ENCODE assay signal across 2 fruit fly cellular contexts in genomic region chr3R:15803502-15804461, dm6.
TF ChIP-seq lines count a peak whose summit lies in the region.

alpha-Man-IIb (plus strand) TSS chr3R:15804248.

TF ChIP-seq in whole organism, embryonic, 481 proteins besides CTCF, POLR2A, EP300 and RAD21 (continued from another document and continues in another):
- TF ChIP-seq CG30431 (GFP tag; optimal IDR thresholded peaks at IDR 0.05; lab: Kevin White, UChicago) (no peak), stwl (tag; optimal IDR thresholded peaks at IDR 0.05; lab: Kevin White, UChicago) (no peak), CG1529 (GFP tag; optimal IDR thresholded peaks at IDR 0.05; lab: Kevin White, UChicago) (no peak), bsh (GFP tag; optimal IDR thresholded peaks at IDR 0.05; lab: Kevin White, UChicago) (peak; percentile 4 to 33), Doc2 (GFP tag; IDR thresholded peaks at IDR 0.05; lab: Robert Waterston, UW) (no peak), CG15011 (GFP tag; optimal IDR thresholded peaks at IDR 0.05; lab: Kevin White, UChicago) (no peak), peb (GFP tag; IDR thresholded peaks at IDR 0.05; lab: Robert Waterston, UW) (no peak), ftz-f1 (GFP tag; optimal IDR thresholded peaks at IDR 0.05; lab: Kevin White, UChicago) (peak; percentile 2), insv (GFP tag; optimal IDR thresholded peaks at IDR 0.05; lab: Kevin White, UChicago) (peak in 1 of 2 experiments; percentile 5), Hr51 (GFP tag; optimal IDR thresholded peaks at IDR 0.05; lab: Kevin White, UChicago) (peak in 1 of 2 experiments; percentile 52), kah (GFP tag; optimal IDR thresholded peaks at IDR 0.05; lab: Kevin White, UChicago) (no peak), CG17612 (GFP tag; IDR thresholded peaks at IDR 0.05; lab: Robert Waterston, UW) (no peak), klu (GFP tag; IDR thresholded peaks at IDR 0.05; lab: Robert Waterston, UW) (no peak), CG31365 (tag; optimal IDR thresholded peaks at IDR 0.05; lab: Kevin White, UChicago) (no peak), MESR4 (GFP tag; optimal IDR thresholded peaks at IDR 0.05; lab: Kevin White, UChicago) (peak; percentile 27), chif (GFP tag; optimal IDR thresholded peaks at IDR 0.05; lab: Kevin White, UChicago) (no peak), BEAF-32 (GFP tag; optimal IDR thresholded peaks at IDR 0.05; lab: Kevin White, UChicago) (peak; percentile 80), Bdp1 (GFP tag; optimal IDR thresholded peaks at IDR 0.05; lab: Kevin White, UChicago) (no peak), CG15073 (GFP tag; optimal IDR thresholded peaks at IDR 0.05; lab: Kevin White, UChicago) (no peak), CG11398 (GFP tag; optimal IDR thresholded peaks at IDR 0.05; lab: Kevin White, UChicago) (no peak), sd (tag; optimal IDR thresholded peaks at IDR 0.05; lab: Kevin White, UChicago) (no peak), seq (GFP tag; IDR thresholded peaks at IDR 0.05; lab: Robert Waterston, UW) (no peak), maf-S (GFP tag; optimal IDR thresholded peaks at IDR 0.05; lab: Kevin White, UChicago) (no peak), Max (GFP tag; optimal IDR thresholded peaks at IDR 0.05; lab: Kevin White, UChicago) (peak; percentile 40), gsb-n (tag; optimal IDR thresholded peaks at IDR 0.05; lab: Kevin White, UChicago) (peak; percentile 55), CG18476 (GFP tag; optimal IDR thresholded peaks at IDR 0.05; lab: Kevin White, UChicago) (peak; percentile 4), CG4360 (GFP tag; IDR thresholded peaks at IDR 0.05; lab: Robert Waterston, UW) (no peak), ci (GFP tag; IDR thresholded peaks at IDR 0.05; lab: Robert Waterston, UW) (no peak; the same call in 1 of the 3 replicates), bab2 (GFP tag; optimal IDR thresholded peaks at IDR 0.05; lab: Kevin White, UChicago) (no peak), Optix (GFP tag; IDR thresholded peaks at IDR 0.05; lab: Robert Waterston, UW) (no peak), CG18599 (GFP tag; optimal IDR thresholded peaks at IDR 0.05; lab: Kevin White, UChicago) (no peak), C15 (GFP tag; IDR thresholded peaks at IDR 0.05; lab: Robert Waterston, UW) (no peak), croc (GFP tag; conservative IDR thresholded peaks at IDR 0.05; lab: Robert Waterston, UW) (no peak), grn (GFP tag; optimal IDR thresholded peaks at IDR 0.05; lab: Kevin White, UChicago) (no peak), Mrtf (GFP tag; IDR thresholded peaks at IDR 0.05; lab: Robert Waterston, UW) (peak; percentile 39; the same call in 1 of the 3 replicates), CG9797 (GFP tag; optimal IDR thresholded peaks at IDR 0.05; lab: Kevin White, UChicago) (peak; percentile 81), sens-2 (GFP tag; IDR thresholded peaks at IDR 0.05; lab: Robert Waterston, UW) (no peak), CG10209 (GFP tag; optimal IDR thresholded peaks at IDR 0.05; lab: Kevin White, UChicago) (peak; percentile 5), ranshi (GFP tag; IDR thresholded peaks at IDR 0.05; lab: Robert Waterston, UW) (no peak), CrebB (tag; optimal IDR thresholded peaks at IDR 0.05; lab: Kevin White, UChicago) (peak; percentile 19), CG7271 (tag; optimal IDR thresholded peaks at IDR 0.05; lab: Kevin White, UChicago) (no peak), NfI (GFP tag; optimal IDR thresholded peaks at IDR 0.05; lab: Kevin White, UChicago) (no peak), CkIIα-i1 (GFP tag; IDR thresholded peaks at IDR 0.05; lab: Robert Waterston, UW) (no peak), run (tag; optimal IDR thresholded peaks at IDR 0.05; lab: Kevin White, UChicago) (no peak), chinmo (GFP tag; IDR thresholded peaks at IDR 0.05; lab: Robert Waterston, UW; ENCODE audit: partially characterized antibody) (0 out of 4 replicates have a peak, but pooled peaks have one; percentile 39), CG14667 (GFP tag; IDR thresholded peaks at IDR 0.05; lab: Robert Waterston, UW) (no peak), Stat92E (GFP tag; optimal IDR thresholded peaks at IDR 0.05; lab: Kevin White, UChicago) (no peak), CG7786 (GFP tag; optimal IDR thresholded peaks at IDR 0.05; lab: Kevin White, UChicago) (no peak), Dll (GFP tag; IDR thresholded peaks at IDR 0.05; lab: Robert Waterston, UW; ENCODE audit: partially characterized antibody) (peak; percentile 92), disco-r (GFP tag; optimal IDR thresholded peaks at IDR 0.05; lab: Kevin White, UChicago) (no peak), CG17568 (GFP tag; optimal IDR thresholded peaks at IDR 0.05; lab: Kevin White, UChicago) (no peak), Dbx (GFP tag; IDR thresholded peaks at IDR 0.05; lab: Robert Waterston, UW) (peak; percentile 46; the same call in 1 of the 3 replicates), Ssrp (tag; optimal IDR thresholded peaks at IDR 0.05; lab: Kevin White, UChicago) (no peak), otp (GFP tag; IDR thresholded peaks at IDR 0.05; lab: Robert Waterston, UW) (peak; percentile 51; the same call in 1 of the 3 replicates), CG7745 (tag; optimal IDR thresholded peaks at IDR 0.05; lab: Kevin White, UChicago) (no peak), CG31441 (GFP tag; IDR thresholded peaks at IDR 0.05; lab: Robert Waterston, UW) (peak; percentile 30; the same call in 1 of the 2 replicates), Hsf (GFP tag; optimal IDR thresholded peaks at IDR 0.05; lab: Kevin White, UChicago) (peak; percentile 9), usp (GFP tag; optimal IDR thresholded peaks at IDR 0.05; lab: Kevin White, UChicago) (no peak), CG1792 (GFP tag; optimal IDR thresholded peaks at IDR 0.05; lab: Kevin White, UChicago) (no peak), CG43689 (GFP tag; IDR thresholded peaks at IDR 0.05; lab: Robert Waterston, UW) (no peak), Atf-2 (GFP tag; optimal IDR thresholded peaks at IDR 0.05; lab: Kevin White, UChicago) (no peak), CG6791 (GFP tag; IDR thresholded peaks at IDR 0.05; lab: Robert Waterston, UW; ENCODE audit: partially characterized antibody) (peak; percentile 50; the same call in 1 of the 3 replicates), CG15269 (tag; optimal IDR thresholded peaks at IDR 0.05; lab: Kevin White, UChicago) (no peak), CG4328 (GFP tag; optimal IDR thresholded peaks at IDR 0.05; lab: Kevin White, UChicago) (no peak), CG2120 (GFP tag; optimal IDR thresholded peaks at IDR 0.05; lab: Kevin White, UChicago) (peak; percentile 9), CG8281 (tag; optimal IDR thresholded peaks at IDR 0.05; lab: Kevin White, UChicago) (no peak), CG18619 (GFP tag; optimal IDR thresholded peaks at IDR 0.05; lab: Kevin White, UChicago) (no peak)

TF ChIP-seq in whole organism, prepupa, 60 proteins besides CTCF, POLR2A, EP300 and RAD21 (continued from another document):
- TF ChIP-seq ss (GFP tag; optimal IDR thresholded peaks at IDR 0.05; lab: Kevin White, UChicago) = peak in 1 of 2 experiments; percentile 23
